Worm (Caenorhabditis elegans) whole organism, L2 larva: ENCODE measurements around the gene sym-1.

Source experiments
- Y55F3AM.14 ChIP-seq: fragments of 200-800 bp; sonication (Bioruptor generic); optimal IDR thresholded peaks from 2 replicates; lab custom pipeline; 2018; ENCODE audit warnings: mild to moderate bottlenecking, missing genetic modification characterization, missing compliant biosample characterization
- alr-1 ChIP-seq: fragments of 150-350 bp; optimal IDR thresholded peaks from 2 replicates; lab custom pipeline; 2014; ENCODE audit warnings: missing biosample characterization, missing genetic modification characterization
- lsy-2 ChIP-seq, 2 experiments: fragments of 150-350 bp in 1 of 2; sonication (generic microtip) in 1 of 2; optimal IDR thresholded peaks; 2 replicates each; lab custom pipeline; 2014 to 2017; ENCODE audit warnings: missing biosample characterization in 2 of 2, missing genetic modification characterization in 2 of 2
- nhr-237 ChIP-seq: fragments of 150-350 bp; optimal IDR thresholded peaks from 2 replicates; lab custom pipeline; 2014; ENCODE audit warnings: missing biosample characterization, missing genetic modification characterization
- unc-62 ChIP-seq: fragments of 150-350 bp; optimal IDR thresholded peaks from 2 replicates; lab custom pipeline; 2014; ENCODE audit warnings: missing biosample characterization, missing genetic modification reagents, missing genetic modification characterization
- zag-1 ChIP-seq: fragments of 150-350 bp; optimal IDR thresholded peaks from 2 replicates; lab custom pipeline; 2014; ENCODE audit warnings: missing biosample characterization, missing genetic modification characterization

DNA sequence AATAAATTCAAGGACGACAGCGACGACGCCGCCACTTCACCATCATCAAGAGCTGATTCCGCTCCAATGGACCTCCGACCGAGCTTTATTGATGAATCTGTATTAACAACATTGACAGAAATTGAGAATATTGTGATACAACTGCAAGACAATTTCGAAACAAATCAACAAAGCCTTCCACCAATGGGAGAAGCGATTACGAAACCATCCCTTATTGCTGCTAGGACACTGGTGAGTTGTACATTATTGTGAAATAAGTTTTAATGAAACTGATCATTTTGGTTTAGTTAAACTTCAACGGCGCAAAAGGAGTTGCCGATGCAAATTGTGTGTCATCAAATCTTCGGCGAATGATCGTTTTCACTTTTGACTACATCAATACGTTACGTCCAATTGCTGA is 22.3 kb upstream of the sym-1 start:
- TF ChIP-seq alr-1 (tag; lab: Kevin White, UChicago) = no peak
- TF ChIP-seq lsy-2 (tag; optimal IDR thresholded peaks at IDR 0.05; lab: Kevin White, UChicago) = no peak
- TF ChIP-seq nhr-237 (tag; lab: Kevin White, UChicago) = no peak
- TF ChIP-seq unc-62 (GFP tag; lab: Kevin White, UChicago) = no peak
- TF ChIP-seq zag-1 (tag; lab: Kevin White, UChicago) = no peak
- no peak for TF ChIP-seq Y55F3AM.14
